Worm (Caenorhabditis elegans) whole organism, early embryonic: ENCODE data around the gene K02F6.8.
A peak's percentile ranks its signal among the peaks of the same experiment; 100 is the strongest.
"Not testable (repeated sequence)": the region's sequence is repeated elsewhere in the genome, so short reads cannot be mapped to it uniquely, and the experiment has no call there.

Source experiments
- B0310.2 ChIP-seq: sonication (generic microtip); optimal IDR thresholded peaks from 2 replicates; lab custom pipeline; 2016; ENCODE audit warnings: mild to moderate bottlenecking, missing genetic modification characterization, missing compliant biosample characterization
- F13C5.2 ChIP-seq: sonication (generic microtip); optimal IDR thresholded peaks from 2 replicates; lab custom pipeline; 2017; ENCODE audit warnings: mild to moderate bottlenecking, missing genetic modification characterization, inconsistent platforms, missing compliant biosample characterization
- aly-1 ChIP-seq: sonication (generic microtip); optimal IDR thresholded peaks from 2 replicates; lab custom pipeline; 2016; ENCODE audit warnings: missing genetic modification characterization, missing compliant biosample characterization
- ama-1 ChIP-seq: fragments of 150-350 bp; optimal IDR thresholded peaks from 2 replicates; lab custom pipeline; 2014
- ceh-13 ChIP-seq: fragments of 200-800 bp; sonication (Bioruptor generic); optimal IDR thresholded peaks from 2 replicates; lab custom pipeline; 2018; ENCODE audit warnings: mild to moderate bottlenecking, missing genetic modification characterization, missing compliant biosample characterization
- ceh-36 ChIP-seq: sonication (generic microtip); optimal IDR thresholded peaks from 2 replicates; lab custom pipeline; 2016; ENCODE audit warnings: missing genetic modification characterization, inconsistent platforms, missing compliant biosample characterization
- ets-7 ChIP-seq: sonication (generic microtip); optimal IDR thresholded peaks from 2 replicates; lab custom pipeline; 2016; ENCODE audit warnings: missing genotype, missing genetic modification characterization, missing compliant biosample characterization
- flt-1 ChIP-seq: fragments of 200-800 bp; sonication (Bioruptor generic); IDR thresholded peaks from 2 replicates; pipeline ENCODE4 v1.3.6; 2022; ENCODE audit warnings: missing genetic modification characterization, missing compliant biosample characterization
- hmbx-1 ChIP-seq: sonication (generic microtip); optimal IDR thresholded peaks from 2 replicates; lab custom pipeline; 2016; ENCODE audit warnings: mild to moderate bottlenecking, missing genetic modification characterization, missing compliant biosample characterization
- hmg-4 ChIP-seq: fragments of 200-800 bp; sonication (Bioruptor generic); optimal IDR thresholded peaks from 2 replicates; lab custom pipeline; 2018; ENCODE audit warnings: mild to moderate bottlenecking, missing genetic modification characterization, missing compliant biosample characterization
- hnd-1 ChIP-seq: sonication (generic microtip); optimal IDR thresholded peaks from 2 replicates; lab custom pipeline; 2016; ENCODE audit warnings: missing genetic modification characterization, missing compliant biosample characterization
- pes-1 ChIP-seq: fragments of 200-800 bp; sonication (Bioruptor generic); IDR thresholded peaks from 2 replicates; pipeline ENCODE4 v1.3.6; 2022; ENCODE audit warnings: missing genetic modification reagents, missing genetic modification characterization, missing compliant biosample characterization
- scrt-1 ChIP-seq: fragments of 200-800 bp; sonication (Bioruptor generic); IDR thresholded peaks from 2 replicates; pipeline ENCODE4 v1.3.6; 2022; ENCODE audit warnings: missing genetic modification characterization, missing compliant biosample characterization
- sea-1 ChIP-seq: fragments of 200-800 bp; sonication (Bioruptor generic); conservative IDR thresholded peaks from 2 replicates; pipeline ENCODE4 v1.3.6; 2022; ENCODE audit warnings: missing genetic modification characterization, missing compliant biosample characterization
- tbx-11 ChIP-seq: fragments of 200-800 bp; sonication (Bioruptor generic); IDR thresholded peaks from 2 replicates; pipeline ENCODE4 v1.3.6; 2022; ENCODE audit warnings: missing genetic modification characterization, missing compliant biosample characterization
- tbx-37 ChIP-seq: fragments of 200-800 bp; sonication (Bioruptor generic); conservative IDR thresholded peaks from 2 replicates; pipeline ENCODE4 v1.3.6; 2022; ENCODE audit warnings: missing genetic modification reagents, missing genetic modification characterization, missing compliant biosample characterization
- tra-4 ChIP-seq: sonication (generic microtip); optimal IDR thresholded peaks from 2 replicates; lab custom pipeline; 2017; ENCODE audit warnings: missing genetic modification characterization, missing compliant biosample characterization

The K02F6.8 gene

ce11 chrII:2534952-2535351 lies at the start of gene K02F6.8:
TSS of gene K02F6.8 (minus strand) at chrII:2535052.
- TF ChIP-seq ceh-36, ets-7, tra-4 (tag; lab: Kevin White, UChicago): not testable (repeated sequence)

- no peak for TF ChIP-seq ets-7 (tag; lab: Kevin White, UChicago)
- TF ChIP-seq flt-1 (GFP tag; lab: Robert Waterston, UW): no peak
- no peak for TF ChIP-seq hmg-4 (GFP tag; lab: Kevin White, UChicago)
- no peak for TF ChIP-seq tbx-37 (GFP tag; lab: Robert Waterston, UW)
- TF ChIP-seq tbx-11 (GFP tag; lab: Robert Waterston, UW): no peak
- no peak for TF ChIP-seq ceh-13 (GFP tag; lab: Kevin White, UChicago)
- TF ChIP-seq sea-1 (GFP tag; lab: Robert Waterston, UW): no peak
- TF ChIP-seq hmbx-1 (tag; lab: Kevin White, UChicago): no peak
- TF ChIP-seq aly-1: no peak
- no peak for TF ChIP-seq tra-4 (tag; lab: Kevin White, UChicago)
- TF ChIP-seq pes-1: no peak
- no peak for TF ChIP-seq hnd-1 (tag; lab: Kevin White, UChicago)
- no peak for TF ChIP-seq ama-1 (lab: Kevin White, UChicago)
- TF ChIP-seq ceh-36 (tag; lab: Kevin White, UChicago): no peak
- TF ChIP-seq B0310.2: no peak
- TF ChIP-seq scrt-1 (GFP tag; lab: Robert Waterston, UW): no peak
- no peak for TF ChIP-seq F13C5.2 (tag; lab: Kevin White, UChicago)
Measured at ce11 chrII:2583044-2583443, 48.2 kb upstream of the K02F6.8 start, which contains the start of gene sri-74. TSS of gene sri-74 (minus strand) at chrII:2583144.

DNA sequence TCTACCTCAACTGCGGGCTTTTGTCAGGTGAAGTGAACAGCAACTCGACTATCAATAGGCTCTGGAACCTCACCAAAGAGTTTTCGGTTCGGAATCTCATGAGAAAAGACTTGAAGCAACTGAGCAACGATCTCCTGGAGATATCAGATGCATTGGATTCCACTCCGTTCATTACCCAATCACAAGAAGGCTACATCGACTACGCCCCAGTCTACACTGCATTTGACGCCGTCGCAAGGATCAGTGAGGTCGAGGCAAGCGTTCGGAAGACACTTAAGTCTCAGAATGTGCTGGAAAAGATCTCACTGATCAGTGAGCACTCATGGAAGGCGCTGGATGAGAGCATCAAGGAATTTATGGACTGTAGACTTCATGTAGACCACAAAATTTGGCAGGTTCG lies 43.4 kb upstream of the K02F6.8 start:
- TF ChIP-seq ama-1 (lab: Kevin White, UChicago) (no peak), tra-4 (tag; lab: Kevin White, UChicago) (no peak), B0310.2 (no peak), hmbx-1 (tag; lab: Kevin White, UChicago) (no peak), sea-1 (GFP tag; lab: Robert Waterston, UW) (no peak), flt-1 (GFP tag; lab: Robert Waterston, UW) (no peak), tbx-37 (GFP tag; lab: Robert Waterston, UW) (no peak), pes-1 (no peak), aly-1 (no peak), ets-7 (tag; lab: Kevin White, UChicago) (no peak)

ce11 chrII:2570384-2570964 lies 35.6 kb upstream of the K02F6.8 start:
- TF ChIP-seq ceh-36 (tag; lab: Kevin White, UChicago) (peak; percentile 60), hmbx-1 (tag; lab: Kevin White, UChicago) (peak; percentile 72), ceh-13 (GFP tag; lab: Kevin White, UChicago) (peak; percentile 62), F13C5.2 (tag; lab: Kevin White, UChicago) (peak; percentile 88), hnd-1 (tag; lab: Kevin White, UChicago) (peak; percentile 58)

- no peak for TF ChIP-seq tra-4 (tag; lab: Kevin White, UChicago)
- TF ChIP-seq F13C5.2 (tag; lab: Kevin White, UChicago): peak; percentile 72
- no peak for TF ChIP-seq B0310.2
- peak; percentile 17; the same call in 1 of the 2 replicates for TF ChIP-seq pes-1
Measured at ce11 chrII:2564899-2565298, 30.0 kb upstream of the K02F6.8 start, which contains the start of gene usp-39. TSS of gene usp-39 (plus strand) at chrII:2565275.

- TF ChIP-seq ets-7 (tag; lab: Kevin White, UChicago) (no peak), ceh-13 (GFP tag; lab: Kevin White, UChicago) (no peak), sea-1 (GFP tag; lab: Robert Waterston, UW) (no peak), tbx-37 (GFP tag; lab: Robert Waterston, UW) (no peak), ama-1 (lab: Kevin White, UChicago) (no peak), pes-1 (no peak), hnd-1 (tag; lab: Kevin White, UChicago) (no peak), scrt-1 (GFP tag; lab: Robert Waterston, UW) (no peak), F13C5.2 (tag; lab: Kevin White, UChicago) (no peak), ceh-36 (tag; lab: Kevin White, UChicago) (no peak), flt-1 (GFP tag; lab: Robert Waterston, UW) (no peak)
Measured at ce11 chrII:2563973-2564372, 29.1 kb upstream of the K02F6.8 start, which contains the start of gene nep-18. TSS of gene nep-18 (minus strand) at chrII:2564073.

ce11 chrII:2553662-2554061 lies 18.8 kb upstream of the K02F6.8 start, which contains the start of gene K02F6.1:
TSS of gene K02F6.1 (plus strand) at chrII:2553962.
- TF ChIP-seq ama-1 (lab: Kevin White, UChicago); B0310.2; aly-1: not testable (repeated sequence)

DNA sequence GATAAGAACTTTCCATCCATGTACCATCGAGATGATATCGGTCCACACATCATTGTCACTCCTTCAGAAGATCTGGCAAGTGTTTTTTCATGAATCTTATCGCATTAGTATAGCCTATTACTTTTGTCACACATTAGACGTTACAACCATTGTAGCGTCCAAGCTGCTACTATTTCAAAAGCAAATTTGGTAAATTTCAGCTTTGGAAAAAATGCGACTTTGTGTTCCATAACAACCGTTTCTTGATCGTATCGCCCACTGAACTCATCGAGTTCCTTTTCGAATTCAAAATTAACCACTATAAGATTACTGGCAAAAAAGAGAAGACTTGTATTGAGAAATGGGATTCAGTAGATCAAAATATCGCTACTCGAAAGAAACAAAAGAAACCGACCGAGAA lies 18.2 kb upstream of the K02F6.8 start:
- no peak for TF ChIP-seq F13C5.2 (tag; lab: Kevin White, UChicago)
- TF ChIP-seq pes-1: no peak
- TF ChIP-seq scrt-1 (GFP tag; lab: Robert Waterston, UW): no peak
- no peak for TF ChIP-seq ama-1 (lab: Kevin White, UChicago)
- no peak for TF ChIP-seq tra-4 (tag; lab: Kevin White, UChicago)
- no peak for TF ChIP-seq hmg-4 (GFP tag; lab: Kevin White, UChicago)
- TF ChIP-seq aly-1: no peak
- TF ChIP-seq tbx-37 (GFP tag; lab: Robert Waterston, UW): no peak
- no peak for TF ChIP-seq ceh-13 (GFP tag; lab: Kevin White, UChicago)
- TF ChIP-seq hmbx-1 (tag; lab: Kevin White, UChicago): no peak
- no peak for TF ChIP-seq hnd-1 (tag; lab: Kevin White, UChicago)
- TF ChIP-seq flt-1 (GFP tag; lab: Robert Waterston, UW): no peak
- TF ChIP-seq sea-1 (GFP tag; lab: Robert Waterston, UW): no peak
- TF ChIP-seq ets-7 (tag; lab: Kevin White, UChicago): no peak
